Worm (Caenorhabditis elegans) whole organism, late embryonic: ENCODE results near the gene T05A8.7.

Experiments used
- C08G9.2 ChIP-seq: sonication (generic microtip); optimal IDR thresholded peaks from 2 replicates; lab custom pipeline; 2016; ENCODE audit warnings: mild to moderate bottlenecking, missing genetic modification characterization, moderate library complexity, missing compliant biosample characterization
- ceh-22 ChIP-seq: sonication (generic microtip); optimal IDR thresholded peaks from 2 replicates; lab custom pipeline; 2017; ENCODE audit warnings: missing biosample characterization, missing genetic modification characterization
- ceh-24 ChIP-seq: sonication (generic microtip); optimal IDR thresholded peaks from 2 replicates; lab custom pipeline; 2016; ENCODE audit warnings: mild to moderate bottlenecking, missing genetic modification characterization, missing compliant biosample characterization
- fax-1 ChIP-seq: sonication (generic microtip); optimal IDR thresholded peaks from 2 replicates; lab custom pipeline; 2016; ENCODE audit warnings: missing genotype, missing genetic modification characterization, missing compliant biosample characterization
- lim-6 ChIP-seq: sonication (generic microtip); optimal IDR thresholded peaks from 2 replicates; lab custom pipeline; 2016; ENCODE audit warnings: missing genetic modification characterization, missing compliant biosample characterization
- nhr-11 ChIP-seq: fragments of 150-350 bp; optimal IDR thresholded peaks from 2 replicates; lab custom pipeline; 2014; ENCODE audit warnings: missing biosample characterization, missing genetic modification characterization
- pha-4 ChIP-seq: fragments of 150-350 bp; optimal IDR thresholded peaks from 2 replicates; lab custom pipeline; 2018; ENCODE audit warnings: missing biosample characterization, missing genetic modification reagents, missing genetic modification characterization
- pqm-1 ChIP-seq: sonication (generic microtip); optimal IDR thresholded peaks from 2 replicates; lab custom pipeline; 2016; ENCODE audit warnings: missing genetic modification characterization, missing compliant biosample characterization
- pros-1 ChIP-seq: fragments of 150-350 bp; optimal IDR thresholded peaks from 2 replicates; lab custom pipeline; 2014; ENCODE audit warnings: missing biosample characterization, missing genetic modification reagents, missing genetic modification characterization
- tbx-7 ChIP-seq: sonication (generic microtip); optimal IDR thresholded peaks from 2 replicates; lab custom pipeline; 2016; ENCODE audit warnings: missing genotype, missing genetic modification characterization, missing compliant biosample characterization
- unc-86 ChIP-seq: sonication (generic microtip); optimal IDR thresholded peaks from 2 replicates; lab custom pipeline; 2016; ENCODE audit warnings: missing genetic modification characterization, missing compliant biosample characterization

DNA sequence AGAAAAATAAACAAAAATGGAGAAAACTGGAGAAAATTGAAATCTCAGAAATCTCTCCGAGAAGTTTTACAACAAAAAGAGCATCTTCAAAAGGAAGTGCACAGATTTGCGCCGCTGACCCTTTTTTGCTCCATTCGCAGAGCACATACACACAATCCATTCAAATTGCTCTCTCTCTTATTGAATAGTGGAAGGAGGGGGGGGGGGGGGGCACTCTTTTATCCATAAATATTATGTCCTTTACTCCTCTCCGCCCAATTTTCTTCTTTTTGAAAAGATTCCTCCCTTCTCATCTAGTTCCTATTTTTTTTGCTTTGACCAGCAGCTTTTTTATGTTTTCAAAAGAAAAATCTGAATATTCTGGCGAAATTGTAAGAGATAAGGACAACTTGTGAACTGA lies 47.1 kb downstream of the T05A8.7 start:
- TF ChIP-seq pros-1 (no peak), pqm-1 (tag; lab: Kevin White, UChicago) (no peak), pha-4 (tag; lab: Kevin White, UChicago) (no peak), ceh-24 (tag; lab: Kevin White, UChicago) (no peak), lim-6 (no peak), nhr-11 (tag; lab: Kevin White, UChicago) (no peak), ceh-22 (no peak), tbx-7 (tag; lab: Kevin White, UChicago) (no peak), unc-86 (tag; lab: Kevin White, UChicago) (no peak), fax-1 (tag; lab: Kevin White, UChicago) (no peak), C08G9.2 (tag; lab: Kevin White, UChicago) (no peak)
